Fruit fly (Drosophila melanogaster): ENCODE data around the gene REPTOR.

Gene REPTOR

DNA sequence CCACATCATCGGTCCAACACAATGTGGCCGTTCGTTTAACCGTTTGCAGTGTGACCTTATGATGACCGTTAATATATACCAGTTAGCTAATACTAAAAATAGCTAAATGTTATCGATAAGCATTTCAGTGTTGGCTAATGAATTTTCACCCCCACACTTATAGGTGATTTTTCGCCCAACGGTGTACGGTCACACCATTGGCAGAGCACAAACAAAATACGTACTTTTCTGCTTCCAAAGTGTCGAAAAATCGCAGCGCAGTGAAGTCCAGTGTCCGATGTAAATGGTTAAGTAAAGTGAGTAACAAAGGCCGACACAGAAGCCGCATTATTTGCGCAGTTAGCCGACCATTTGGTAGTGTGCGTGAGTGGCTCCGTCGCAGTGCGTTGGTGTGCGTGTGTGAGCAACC, 42.9 kb upstream of the REPTOR start, which contains the start of the genes Syx18 and atl (continued):
- TF ChIP-seq sna (GFP tag; IDR thresholded peaks at IDR 0.05; ENCODE audit: partially characterized antibody), result peak; percentile 54
- no peak for TF ChIP-seq esg (GFP tag; conservative IDR thresholded peaks at IDR 0.05)
- no peak for TF ChIP-seq prd (optimal IDR thresholded peaks at IDR 0.05)
- no peak for TF ChIP-seq prd (GFP tag; IDR thresholded peaks at IDR 0.05)
- peak; percentile 99 for TF ChIP-seq pzg (GFP tag; optimal IDR thresholded peaks at IDR 0.05)
- TF ChIP-seq sim (GFP tag; IDR thresholded peaks at IDR 0.05), result no peak
- peak; percentile 12 for TF ChIP-seq CG1647 (GFP tag; optimal IDR thresholded peaks at IDR 0.05)
- TF ChIP-seq CG12299 (tag; optimal IDR thresholded peaks at IDR 0.05), result peak; percentile 51
- TF ChIP-seq lov (optimal IDR thresholded peaks at IDR 0.05), result no peak
- TF ChIP-seq lov (GFP tag; IDR thresholded peaks at IDR 0.05), result no peak
- TF ChIP-seq Poxn (GFP tag; IDR thresholded peaks at IDR 0.05), result no peak
- no peak for TF ChIP-seq Hand (GFP tag; optimal IDR thresholded peaks at IDR 0.05)
- TF ChIP-seq Scr (GFP tag; IDR thresholded peaks at IDR 0.05; ENCODE audit: partially characterized antibody), result peak; percentile 31; the same call in 1 of the 2 replicates
- TF ChIP-seq CG30431 (GFP tag; optimal IDR thresholded peaks at IDR 0.05), result no peak
- no peak for TF ChIP-seq B-H1 (GFP tag; IDR thresholded peaks at IDR 0.05)
- TF ChIP-seq CG33557 (GFP tag; optimal IDR thresholded peaks at IDR 0.05), result no peak
- no peak for TF ChIP-seq toy (GFP tag; IDR thresholded peaks at IDR 0.05)
- peak; percentile 35 for TF ChIP-seq CG2116 (GFP tag; optimal IDR thresholded peaks at IDR 0.05)
- TF ChIP-seq Ravus (GFP tag; IDR thresholded peaks at IDR 0.05), result no peak
- no peak for TF ChIP-seq pnt (GFP tag; optimal IDR thresholded peaks at IDR 0.05)
- no peak for TF ChIP-seq grn (GFP tag; optimal IDR thresholded peaks at IDR 0.05)
- no peak for TF ChIP-seq CG10431 (GFP tag; optimal IDR thresholded peaks at IDR 0.05)
- no peak for TF ChIP-seq kni (GFP tag; optimal IDR thresholded peaks at IDR 0.05)
- no peak for TF ChIP-seq CG10565 (GFP tag; optimal IDR thresholded peaks at IDR 0.05)
- TF ChIP-seq TFAM (GFP tag; optimal IDR thresholded peaks at IDR 0.05), result no peak
- TF ChIP-seq CG8944 (GFP tag; optimal IDR thresholded peaks at IDR 0.05), result no peak
- TF ChIP-seq emc (GFP tag; optimal IDR thresholded peaks at IDR 0.05), result no peak
- no peak for TF ChIP-seq CG13775 (GFP tag; optimal IDR thresholded peaks at IDR 0.05)
- peak; percentile 36; the same call in 2 of the 3 replicates for TF ChIP-seq ci (GFP tag; IDR thresholded peaks at IDR 0.05)
- TF ChIP-seq CG12104 (GFP tag; optimal IDR thresholded peaks at IDR 0.05), result no peak
- TF ChIP-seq CG12942 (GFP tag; optimal IDR thresholded peaks at IDR 0.05), result no peak
- no peak for TF ChIP-seq CG1233 (GFP tag; optimal IDR thresholded peaks at IDR 0.05)
- no peak for TF ChIP-seq CG16813 (GFP tag; IDR thresholded peaks at IDR 0.05; ENCODE audit: partially characterized antibody)
- TF ChIP-seq CG3065 (GFP tag; optimal IDR thresholded peaks at IDR 0.05), result no peak
- 0 out of 2 replicates have a peak, but pooled peaks have one; percentile 34 for TF ChIP-seq bbx (GFP tag; IDR thresholded peaks at IDR 0.05; ENCODE audit: partially characterized antibody)
- TF ChIP-seq CG17912 (GFP tag; optimal IDR thresholded peaks at IDR 0.05), result no peak
- TF ChIP-seq Eip74EF (GFP tag; optimal IDR thresholded peaks at IDR 0.05), result peak in 1 of 2 experiments; percentile 19
- no peak for TF ChIP-seq H2.0 (GFP tag; IDR thresholded peaks at IDR 0.05)
- no peak for TF ChIP-seq CG8359 (GFP tag; optimal IDR thresholded peaks at IDR 0.05; ENCODE audit: borderline replicate concordance)
- no peak for TF ChIP-seq Antp (GFP tag; optimal IDR thresholded peaks at IDR 0.05)
- no peak for TF ChIP-seq ato (GFP tag; IDR thresholded peaks at IDR 0.05; ENCODE audit: partially characterized antibody)
- TF ChIP-seq CG34376 (GFP tag; optimal IDR thresholded peaks at IDR 0.05), result peak; percentile 40
- no peak for TF ChIP-seq oc (tag; optimal IDR thresholded peaks at IDR 0.05)
- TF ChIP-seq CG12659 (GFP tag; optimal IDR thresholded peaks at IDR 0.05), result peak; percentile 88
- TF ChIP-seq caup (GFP tag; optimal IDR thresholded peaks at IDR 0.05; ENCODE audit: severe bottlenecking), result peak; percentile 23
- peak; percentile 3 for TF ChIP-seq CG9609 (GFP tag; optimal IDR thresholded peaks at IDR 0.05)
- TF ChIP-seq Ets65A (GFP tag), result peak; percentile 90
- TF ChIP-seq CG8924 (tag; optimal IDR thresholded peaks at IDR 0.05), result peak; percentile 69
- TF ChIP-seq ara (GFP tag; IDR thresholded peaks at IDR 0.05), result no peak
- no peak for TF ChIP-seq CG17612 (GFP tag; IDR thresholded peaks at IDR 0.05)
- no peak; the same call in 1 of the 2 replicates for TF ChIP-seq klu (GFP tag; IDR thresholded peaks at IDR 0.05)
